Fruit fly (Drosophila melanogaster) whole organism, prepupa: ENCODE results near the gene CG12983.

Experiments
- Blimp-1 ChIP-seq: fragments of 200-800 bp; sonication (Bioruptor generic); optimal IDR thresholded peaks from 3 replicates; lab custom pipeline; 2017; ENCODE audit warnings: missing biosample characterization, missing genetic modification characterization, mild to moderate bottlenecking, moderate library complexity, missing genetic modification reagents
- CG10631 ChIP-seq: fragments of 200-800 bp; sonication (Bioruptor generic); optimal IDR thresholded peaks from 2 replicates; lab custom pipeline; 2016; ENCODE audit warnings: missing biosample characterization, missing genetic modification characterization
- CG10669 ChIP-seq: fragments of 200-800 bp; sonication (Bioruptor generic); optimal IDR thresholded peaks from 3 replicates; lab custom pipeline; 2018; ENCODE audit warnings: missing biosample characterization, mild to moderate bottlenecking, missing genetic modification characterization, moderate library complexity
- CG11294 ChIP-seq: fragments of 200-800 bp; sonication (Bioruptor generic); IDR thresholded peaks from 2 replicates; pipeline ENCODE4 v1.3.6; 2022; ENCODE audit warnings: missing biosample characterization, missing genetic modification characterization
- CG11762 ChIP-seq: fragments of 200-800 bp; sonication (Bioruptor generic); optimal IDR thresholded peaks from 3 replicates; lab custom pipeline; 2016; ENCODE audit warnings: missing biosample characterization, missing genetic modification characterization; ENCODE audit not compliant: insufficient read depth
- CG11902 ChIP-seq: fragments of 200-800 bp; sonication (Bioruptor generic); optimal IDR thresholded peaks from 3 replicates; lab custom pipeline; 2016; ENCODE audit warnings: missing biosample characterization, missing genetic modification characterization
- CG15336 ChIP-seq: fragments of 200-800 bp; sonication (Bioruptor generic); IDR thresholded peaks from 2 replicates; pipeline ENCODE4 v1.3.6; 2022; ENCODE audit warnings: missing biosample characterization, missing genetic modification characterization
- CG1621 ChIP-seq: fragments of 200-800 bp; sonication (Bioruptor generic); optimal IDR thresholded peaks from 3 replicates; lab custom pipeline; 2018; ENCODE audit warnings: missing biosample characterization, mild to moderate bottlenecking, missing genetic modification characterization
- CG3032 ChIP-seq: fragments of 200-800 bp; optimal IDR thresholded peaks from 2 replicates; lab custom pipeline; 2019; ENCODE audit warnings: missing biosample characterization, mild to moderate bottlenecking, missing genetic modification characterization, moderate library complexity
- CG31627 ChIP-seq: fragments of 200-800 bp; sonication (Bioruptor generic); optimal IDR thresholded peaks from 3 replicates; lab custom pipeline; 2016; ENCODE audit warnings: missing biosample characterization, missing genetic modification characterization
- CG34406 ChIP-seq: fragments of 200-800 bp; sonication (Bioruptor generic); optimal IDR thresholded peaks from 3 replicates; lab custom pipeline; 2016; ENCODE audit warnings: missing biosample characterization, missing genetic modification characterization
- CG3919 ChIP-seq: fragments of 200-800 bp; sonication (Bioruptor generic); optimal IDR thresholded peaks from 3 replicates; lab custom pipeline; 2016; ENCODE audit warnings: missing biosample characterization, missing genetic modification characterization
- CG4318 ChIP-seq: fragments of 200-800 bp; sonication (Bioruptor generic); optimal IDR thresholded peaks from 3 replicates; lab custom pipeline; 2017; ENCODE audit warnings: missing biosample characterization, mild to moderate bottlenecking, missing genetic modification characterization
- CG6163 ChIP-seq: fragments of 200-800 bp; sonication (Bioruptor generic); IDR thresholded peaks from 3 replicates; pipeline ENCODE4 v1.3.6; 2022; ENCODE audit warnings: missing biosample characterization, missing genetic modification characterization
- CG6276 ChIP-seq: fragments of 200-800 bp; sonication (Bioruptor generic); optimal IDR thresholded peaks from 2 replicates; lab custom pipeline; 2017; ENCODE audit warnings: missing biosample characterization, mild to moderate bottlenecking, missing genetic modification characterization
- CG6792 ChIP-seq: fragments of 200-800 bp; sonication (Bioruptor generic); optimal IDR thresholded peaks from 3 replicates; lab custom pipeline; 2016; ENCODE audit warnings: missing biosample characterization, missing genetic modification characterization
- CG6808 ChIP-seq: fragments of 200-800 bp; sonication (Bioruptor generic); optimal IDR thresholded peaks from 3 replicates; lab custom pipeline; 2017; ENCODE audit warnings: missing biosample characterization, missing genetic modification characterization, mild to moderate bottlenecking, moderate library complexity, missing genetic modification reagents
- CG6854 ChIP-seq: fragments of 200-800 bp; sonication (Bioruptor generic); optimal IDR thresholded peaks from 2 replicates; lab custom pipeline; 2017; ENCODE audit warnings: missing biosample characterization, mild to moderate bottlenecking, missing genetic modification characterization
- CG7368 ChIP-seq: fragments of 200-800 bp; sonication (Bioruptor generic); optimal IDR thresholded peaks from 3 replicates; lab custom pipeline; 2016; ENCODE audit warnings: missing biosample characterization, missing genetic modification characterization
- CG8119 ChIP-seq: fragments of 200-800 bp; sonication (Bioruptor generic); IDR thresholded peaks from 3 replicates; pipeline ENCODE4 v1.3.6; 2022; ENCODE audit warnings: missing biosample characterization, missing genetic modification characterization
- CG9139 ChIP-seq: fragments of 200-800 bp; sonication (Bioruptor generic); optimal IDR thresholded peaks from 3 replicates; lab custom pipeline; 2017; ENCODE audit warnings: missing biosample characterization, mild to moderate bottlenecking, missing genetic modification characterization
- Eip78C ChIP-seq: fragments of 200-800 bp; sonication (Bioruptor generic); peaks from one replicate; lab custom pipeline; 2016; ENCODE audit warnings: missing biosample characterization, missing genetic modification characterization
- Ets21C ChIP-seq: fragments of 200-800 bp; sonication (Bioruptor generic); optimal IDR thresholded peaks from 3 replicates; lab custom pipeline; 2016; ENCODE audit warnings: missing biosample characterization, missing genetic modification characterization
- Ets96B ChIP-seq: fragments of 200-800 bp; optimal IDR thresholded peaks from 2 replicates; lab custom pipeline; 2019; ENCODE audit warnings: missing biosample characterization, mild to moderate bottlenecking, missing genetic modification characterization, moderate library complexity
- Hr38 ChIP-seq: sonication (Bioruptor generic); optimal IDR thresholded peaks from 2 replicates; lab custom pipeline; 2016; ENCODE audit warnings: missing biosample characterization, missing genetic modification characterization
- Hr4 ChIP-seq: fragments of 200-800 bp; sonication (Bioruptor generic); optimal IDR thresholded peaks from 3 replicates; lab custom pipeline; 2016; ENCODE audit warnings: missing biosample characterization, missing genetic modification characterization
- Lpt ChIP-seq: fragments of 200-800 bp; sonication (Bioruptor generic); optimal IDR thresholded peaks from 3 replicates; lab custom pipeline; 2016; ENCODE audit warnings: missing biosample characterization, missing genetic modification characterization
- Met ChIP-seq: fragments of 200-800 bp; sonication (Bioruptor generic); optimal IDR thresholded peaks from 3 replicates; lab custom pipeline; 2016; ENCODE audit warnings: missing biosample characterization, missing genetic modification characterization
- OdsH ChIP-seq: fragments of 200-800 bp; sonication (Bioruptor generic); optimal IDR thresholded peaks from 3 replicates; lab custom pipeline; 2016; ENCODE audit warnings: missing biosample characterization, missing genetic modification characterization
- Smox ChIP-seq: fragments of 200-800 bp; sonication (Bioruptor generic); optimal IDR thresholded peaks from 3 replicates; lab custom pipeline; 2016; ENCODE audit warnings: missing biosample characterization, missing genetic modification characterization
- Sox102F ChIP-seq: fragments of 200-800 bp; sonication (Bioruptor generic); optimal IDR thresholded peaks from 2 replicates; lab custom pipeline; 2016; ENCODE audit warnings: missing biosample characterization, mild to moderate bottlenecking, missing genetic modification characterization
- Sox14 ChIP-seq: fragments of 200-800 bp; sonication (Bioruptor generic); optimal IDR thresholded peaks from 3 replicates; lab custom pipeline; 2016; ENCODE audit warnings: missing biosample characterization, missing genetic modification characterization
- Sox15 ChIP-seq: fragments of 200-800 bp; sonication (Bioruptor generic); optimal IDR thresholded peaks from 3 replicates; lab custom pipeline; 2016; ENCODE audit warnings: missing biosample characterization, missing genetic modification characterization
- cyc ChIP-seq: fragments of 200-800 bp; sonication (Bioruptor generic); optimal IDR thresholded peaks from 3 replicates; lab custom pipeline; 2016; ENCODE audit warnings: missing biosample characterization, missing genetic modification characterization
- eg ChIP-seq: fragments of 200-800 bp; sonication (Bioruptor generic); IDR thresholded peaks from 3 replicates; pipeline ENCODE4 v1.3.6; 2022; ENCODE audit warnings: missing biosample characterization, missing genetic modification characterization
- esn ChIP-seq: fragments of 200-800 bp; sonication (Bioruptor generic); optimal IDR thresholded peaks from 2 replicates; lab custom pipeline; 2016; ENCODE audit warnings: missing biosample characterization, mild to moderate bottlenecking, missing genetic modification characterization, moderate library complexity
- fkh ChIP-seq: fragments of 200-800 bp; sonication (Bioruptor generic); optimal IDR thresholded peaks from 3 replicates; lab custom pipeline; 2017; ENCODE audit warnings: missing biosample characterization, mild to moderate bottlenecking, missing genetic modification characterization, moderate library complexity
- lz ChIP-seq: fragments of 200-800 bp; sonication (Bioruptor generic); optimal IDR thresholded peaks from 3 replicates; lab custom pipeline; 2016; ENCODE audit warnings: missing biosample characterization, missing genetic modification characterization
- pdm3 ChIP-seq: fragments of 200-800 bp; sonication (Bioruptor generic); optimal IDR thresholded peaks from 3 replicates; lab custom pipeline; 2016; ENCODE audit warnings: missing biosample characterization, missing genetic modification characterization
- spab ChIP-seq: fragments of 200-800 bp; sonication (Bioruptor generic); optimal IDR thresholded peaks from 2 replicates; lab custom pipeline; 2017; ENCODE audit warnings: missing biosample characterization, mild to moderate bottlenecking, missing genetic modification characterization, missing genetic modification reagents
- ss ChIP-seq, 2 experiments: fragments of 200-800 bp; sonication (Bioruptor generic); optimal IDR thresholded peaks; 2 replicates in 1 of 2; 3 replicates in 1 of 2; lab custom pipeline; 2017 to 2018; ENCODE audit warnings: mild to moderate bottlenecking in 2 of 2, missing biosample characterization in 2 of 2, missing genetic modification characterization in 2 of 2, moderate library complexity in 1 of 2
- svp ChIP-seq: fragments of 200-800 bp; sonication (Bioruptor generic); peaks from one replicate; lab custom pipeline; 2016; ENCODE audit warnings: missing biosample characterization, missing genetic modification characterization
- topi ChIP-seq: fragments of 200-800 bp; sonication (Bioruptor generic); optimal IDR thresholded peaks from 3 replicates; lab custom pipeline; 2016; ENCODE audit warnings: missing biosample characterization, missing genetic modification characterization
- vri ChIP-seq: fragments of 200-800 bp; sonication (Bioruptor generic); optimal IDR thresholded peaks from 3 replicates; lab custom pipeline; 2016; ENCODE audit warnings: missing biosample characterization, mild to moderate bottlenecking, missing genetic modification characterization

The CG12983 gene

DNA sequence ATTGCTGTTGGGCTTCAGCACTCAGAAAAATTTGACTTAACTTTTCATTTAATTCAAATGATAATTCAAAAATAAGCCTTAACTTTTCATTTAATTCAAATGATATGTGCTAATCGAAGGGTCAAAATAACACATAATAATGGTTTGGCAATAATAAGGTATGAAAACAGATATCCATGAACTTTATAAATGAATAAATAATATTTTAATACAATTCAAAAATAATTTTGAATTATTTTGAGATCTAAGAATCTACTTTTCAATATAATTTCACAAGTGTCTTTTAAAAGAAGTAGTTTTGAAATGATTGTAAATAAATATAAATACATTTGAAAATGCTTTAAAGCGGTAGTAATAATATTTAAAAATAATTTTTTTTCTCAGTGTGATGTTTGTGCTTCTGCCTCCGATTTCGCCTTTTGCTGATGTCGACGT, 20.4 kb upstream of the CG12983 start (continued):
- TF ChIP-seq Sox14 (GFP tag; lab: Kevin White, UChicago) (peak; percentile 22), spab (peak; percentile 75), CG31627 (GFP tag; lab: Kevin White, UChicago) (no peak), CG11902 (peak; percentile 34), pdm3 (GFP tag; lab: Kevin White, UChicago) (peak; percentile 49), CG34406 (GFP tag; lab: Kevin White, UChicago) (peak; percentile 76), Smox (GFP tag; lab: Kevin White, UChicago) (peak; percentile 32), CG6792 (GFP tag; lab: Kevin White, UChicago) (peak; percentile 63)

- no peak for TF ChIP-seq CG11762 (GFP tag; lab: Kevin White, UChicago)
- peak; percentile 25 for TF ChIP-seq CG3919 (GFP tag; lab: Kevin White, UChicago)
- TF ChIP-seq Eip78C (GFP tag; lab: Kevin White, UChicago): peak; percentile 40
- TF ChIP-seq CG6808 (GFP tag; lab: Kevin White, UChicago): no peak
- peak; percentile 67 for TF ChIP-seq CG6854 (GFP tag; lab: Kevin White, UChicago)
- peak; percentile 5 to 87 for TF ChIP-seq ss (GFP tag; optimal IDR thresholded peaks at IDR 0.05; lab: Kevin White, UChicago)
Measured at dm6 chr3L:20984414-20985208, 18.0 kb upstream of the CG12983 start.

dm6 chr3L:20983309-20983708, 16.7 kb upstream of the CG12983 start:
- TF ChIP-seq CG1621 (no peak), CG3032 (tag; lab: Kevin White, UChicago) (peak; percentile 41), CG6792 (GFP tag; lab: Kevin White, UChicago) (peak; percentile 5), CG3919 (GFP tag; lab: Kevin White, UChicago) (peak; percentile 38), CG11902 (no peak), svp (GFP tag; lab: Kevin White, UChicago) (peak; percentile 71), Met (GFP tag; lab: Kevin White, UChicago) (peak; percentile 54), CG10669 (GFP tag; lab: Kevin White, UChicago) (no peak), ss (GFP tag; optimal IDR thresholded peaks at IDR 0.05; lab: Kevin White, UChicago) (no peak), Blimp-1 (GFP tag; lab: Kevin White, UChicago) (no peak), CG6854 (GFP tag; lab: Kevin White, UChicago) (no peak), Eip78C (GFP tag; lab: Kevin White, UChicago) (peak; percentile 84), Sox15 (GFP tag; lab: Kevin White, UChicago) (no peak), eg (GFP tag; lab: Robert Waterston, UW) (no peak), lz (GFP tag; lab: Kevin White, UChicago) (peak; percentile 19), CG4318 (peak; percentile 49), CG6276 (peak; percentile 49), spab (no peak), CG10631 (GFP tag; lab: Kevin White, UChicago) (peak; percentile 62), CG7368 (GFP tag; lab: Kevin White, UChicago) (no peak), CG8119 (GFP tag; lab: Robert Waterston, UW) (peak; percentile 73), CG9139 (GFP tag; lab: Kevin White, UChicago) (no peak), Ets21C (no peak), topi (GFP tag; lab: Kevin White, UChicago) (peak; percentile 29), CG6808 (GFP tag; lab: Kevin White, UChicago) (no peak), Lpt (GFP tag; lab: Kevin White, UChicago) (peak; percentile 52), CG31627 (GFP tag; lab: Kevin White, UChicago) (no peak), fkh (no peak), Smox (GFP tag; lab: Kevin White, UChicago) (peak; percentile 8), Hr38 (no peak), Hr4 (GFP tag; lab: Kevin White, UChicago) (peak; percentile 38), esn (GFP tag; lab: Kevin White, UChicago) (peak; percentile 53), Sox102F (GFP tag; lab: Kevin White, UChicago) (peak; percentile 16), cyc (no peak), CG15336 (GFP tag; lab: Robert Waterston, UW) (peak; percentile 57), Ets96B (tag; lab: Kevin White, UChicago) (peak; percentile 33), vri (GFP tag; lab: Kevin White, UChicago) (no peak), CG11294 (GFP tag; lab: Robert Waterston, UW) (no peak), CG11762 (GFP tag; lab: Kevin White, UChicago) (no peak), OdsH (peak; percentile 43), CG6163 (0 out of 3 replicates have a peak, but pooled peaks have one; percentile 25)
